Worm (Caenorhabditis elegans) whole organism, L3 larva: ENCODE results near the gene fipr-6.

Experiments
- ZK546.5 ChIP-seq: sonication (generic microtip); optimal IDR thresholded peaks from 2 replicates; lab custom pipeline; 2017; ENCODE audit warnings: missing biosample characterization, missing genetic modification characterization
- ama-1 ChIP-seq: fragments of 150-350 bp; optimal IDR thresholded peaks from 2 replicates; lab custom pipeline; 2018
- ceh-16 ChIP-seq: sonication (generic microtip); optimal IDR thresholded peaks from 2 replicates; lab custom pipeline; 2017; ENCODE audit warnings: missing biosample characterization, missing genetic modification characterization
- ceh-28 ChIP-seq: fragments of 150-350 bp; optimal IDR thresholded peaks from 2 replicates; lab custom pipeline; 2014; ENCODE audit warnings: missing biosample characterization, missing genetic modification reagents, missing genetic modification characterization
- ceh-82 ChIP-seq: fragments of 150-350 bp; optimal IDR thresholded peaks from 2 replicates; lab custom pipeline; 2014; ENCODE audit warnings: missing biosample characterization, missing genetic modification characterization
- ceh-9 ChIP-seq: sonication (generic microtip); optimal IDR thresholded peaks from 2 replicates; lab custom pipeline; 2018; ENCODE audit warnings: missing biosample characterization, missing genetic modification characterization
- daf-12 ChIP-seq: fragments of 150-350 bp; optimal IDR thresholded peaks from 2 replicates; lab custom pipeline; 2014; ENCODE audit warnings: missing biosample characterization, missing genetic modification reagents, missing genetic modification characterization
- egl-27 ChIP-seq: sonication (generic microtip); optimal IDR thresholded peaks from 4 replicates; lab custom pipeline; 2017; ENCODE audit warnings: missing biosample characterization, missing genetic modification reagents, missing genetic modification characterization
- egl-5 ChIP-seq: fragments of 150-350 bp; optimal IDR thresholded peaks from 2 replicates; lab custom pipeline; 2017; ENCODE audit warnings: missing biosample characterization, missing genetic modification reagents, missing genetic modification characterization, inconsistent platforms
- elt-2 ChIP-seq: sonication (generic microtip); optimal IDR thresholded peaks from 2 replicates; lab custom pipeline; 2016; ENCODE audit warnings: missing genetic modification reagents, mild to moderate bottlenecking, missing genetic modification characterization, missing compliant biosample characterization
- elt-3 ChIP-seq, 3 experiments: fragments of 150-350 bp in 1 of 3; sonication (generic microtip) in 2 of 3; optimal IDR thresholded peaks; 2 replicates in 2 of 3; 4 replicates in 1 of 3; lab custom pipeline; 2014 to 2017; ENCODE audit warnings: missing biosample characterization in 3 of 3, missing genetic modification characterization in 3 of 3
- eor-1 ChIP-seq, 2 experiments: fragments of 150-350 bp; optimal IDR thresholded peaks; 2 replicates each; lab custom pipeline; 2014 to 2018; ENCODE audit warnings: missing biosample characterization in 2 of 2, missing genetic modification characterization in 2 of 2
- fkh-10 ChIP-seq: sonication (generic microtip); optimal IDR thresholded peaks from 2 replicates; lab custom pipeline; 2017; ENCODE audit warnings: missing biosample characterization, missing genetic modification reagents, missing genetic modification characterization
- hmg-11 ChIP-seq: sonication (generic microtip); optimal IDR thresholded peaks from 2 replicates; lab custom pipeline; 2016; ENCODE audit warnings: missing genetic modification characterization, missing compliant biosample characterization
- jun-1 ChIP-seq: fragments of 150-350 bp; optimal IDR thresholded peaks from 2 replicates; lab custom pipeline; 2014; ENCODE audit warnings: missing biosample characterization, missing genetic modification reagents, missing genetic modification characterization
- lin-15B ChIP-seq: fragments of 150-350 bp; optimal IDR thresholded peaks from 2 replicates; lab custom pipeline; 2014; ENCODE audit warnings: missing biosample characterization, missing genetic modification characterization
- lin-39 ChIP-seq: fragments of 150-350 bp; optimal IDR thresholded peaks from 2 replicates; lab custom pipeline; 2018; ENCODE audit warnings: missing biosample characterization, missing genetic modification reagents, missing genetic modification characterization
- lsy-12 ChIP-seq: sonication (generic microtip); optimal IDR thresholded peaks from 2 replicates; lab custom pipeline; 2016; ENCODE audit warnings: mild to moderate bottlenecking, missing genetic modification characterization, missing compliant biosample characterization
- mdl-1 ChIP-seq: fragments of 150-350 bp; optimal IDR thresholded peaks from 2 replicates; lab custom pipeline; 2014; ENCODE audit warnings: missing biosample characterization, missing genetic modification characterization
- mml-1 ChIP-seq: fragments of 150-350 bp; sonication (generic microtip); optimal IDR thresholded peaks from 3 replicates; lab custom pipeline; 2014; ENCODE audit warnings: missing biosample characterization, missing genetic modification characterization
- nfya-1 ChIP-seq: sonication (generic microtip); optimal IDR thresholded peaks from 2 replicates; lab custom pipeline; 2017; ENCODE audit warnings: missing genetic modification characterization, mild to moderate bottlenecking, missing compliant biosample characterization, antibody characterized with exemption, moderate library complexity; ENCODE audit not compliant: insufficient read depth
- nhr-11 ChIP-seq: fragments of 150-350 bp; optimal IDR thresholded peaks from 2 replicates; lab custom pipeline; 2014; ENCODE audit warnings: missing biosample characterization, missing genetic modification characterization
- nhr-12 ChIP-seq: fragments of 150-350 bp; optimal IDR thresholded peaks from 2 replicates; lab custom pipeline; 2014; ENCODE audit warnings: missing biosample characterization, missing genetic modification characterization
- nhr-237 ChIP-seq: fragments of 150-350 bp; optimal IDR thresholded peaks from 2 replicates; lab custom pipeline; 2014; ENCODE audit warnings: missing biosample characterization, missing genetic modification characterization
- nhr-28 ChIP-seq: fragments of 150-350 bp; optimal IDR thresholded peaks from 2 replicates; lab custom pipeline; 2014; ENCODE audit warnings: missing biosample characterization, missing genetic modification characterization
- nhr-43 ChIP-seq: sonication (generic microtip); optimal IDR thresholded peaks from 2 replicates; lab custom pipeline; 2016; ENCODE audit warnings: mild to moderate bottlenecking, missing genetic modification characterization, missing compliant biosample characterization; ENCODE audit not compliant: poor library complexity, severe bottlenecking
- nhr-77 ChIP-seq: fragments of 150-350 bp; optimal IDR thresholded peaks from 2 replicates; lab custom pipeline; 2014; ENCODE audit warnings: missing biosample characterization, missing genetic modification characterization
- pha-4 ChIP-seq: fragments of 150-350 bp; optimal IDR thresholded peaks from 2 replicates; lab custom pipeline; 2014; ENCODE audit warnings: missing biosample characterization, missing genetic modification reagents, missing genetic modification characterization
- pqm-1 ChIP-seq: fragments of 150-350 bp; optimal IDR thresholded peaks from 2 replicates; lab custom pipeline; 2017; ENCODE audit warnings: missing biosample characterization, missing genetic modification characterization, inconsistent platforms
- sea-2 ChIP-seq: fragments of 150-350 bp; sonication (generic microtip); optimal IDR thresholded peaks from 4 replicates; lab custom pipeline; 2014; ENCODE audit warnings: missing biosample characterization, missing genetic modification reagents, missing genetic modification characterization
- skn-1 ChIP-seq: fragments of 150-350 bp; optimal IDR thresholded peaks from 2 replicates; lab custom pipeline; 2014; ENCODE audit warnings: missing biosample characterization, missing genetic modification characterization
- snpc-4 ChIP-seq: fragments of 150-350 bp; optimal IDR thresholded peaks from 2 replicates; lab custom pipeline; 2014; ENCODE audit warnings: missing biosample characterization, missing genetic modification characterization
- ztf-11 ChIP-seq: fragments of 150-350 bp; optimal IDR thresholded peaks from 2 replicates; lab custom pipeline; 2014; ENCODE audit warnings: missing biosample characterization, missing genetic modification characterization

fipr-6 gene

DNA sequence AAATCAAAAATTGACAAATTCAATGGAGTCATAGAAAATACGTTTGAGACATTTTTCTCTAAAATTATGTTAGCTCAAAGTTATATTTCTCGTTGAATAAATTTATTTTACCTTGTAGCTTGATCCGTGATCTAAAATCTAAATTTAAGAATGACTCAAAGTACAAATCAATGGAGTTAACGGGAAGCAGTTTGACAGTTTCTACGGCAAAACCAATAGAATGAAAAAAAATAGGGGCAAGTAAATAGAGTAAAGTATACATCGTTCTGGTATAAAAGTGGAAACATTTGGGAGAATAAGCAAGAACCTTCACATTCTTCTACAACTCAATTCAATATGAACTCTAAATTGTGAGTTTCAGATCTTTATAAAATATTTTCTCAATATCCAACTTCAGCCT lies at the start of gene fipr-6:
fipr-6 (plus strand) TSS at position 301 of the 400 bp plus-strand sequence.
- TF ChIP-seq lin-15B (no peak), ceh-16 (no peak)

- TF ChIP-seq lin-15B = no peak
- TF ChIP-seq, all 47 proteins: peak for 0
Observed at ce11 chrV:10182984-10183383, 48.0 kb upstream of the fipr-6 start, which contains the start of gene ZK856.4. Gene ZK856.4 (plus strand): TSS chrV:10183284.

DNA sequence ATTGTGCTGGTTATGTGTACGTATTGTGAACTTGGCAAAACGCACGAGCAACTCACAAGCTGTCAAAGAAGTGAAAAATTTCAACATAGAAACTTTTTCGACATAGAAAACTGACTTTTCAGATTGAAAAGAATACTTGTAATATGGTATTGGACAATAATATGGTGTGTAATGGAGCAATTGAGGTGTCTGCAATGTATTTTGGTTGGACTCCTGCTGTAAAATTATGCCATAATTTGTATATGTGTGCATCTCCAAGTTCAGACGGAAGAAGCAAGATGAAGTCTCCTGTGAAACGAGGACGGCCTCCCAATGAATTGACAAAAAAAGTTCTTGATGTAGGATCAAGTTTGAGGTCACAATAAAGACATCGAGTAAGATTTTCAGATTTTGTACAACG lies 47.2 kb upstream of the fipr-6 start:
- TF ChIP-seq nhr-28 (tag; lab: Kevin White, UChicago) (no peak), snpc-4 (tag; lab: Kevin White, UChicago) (no peak), skn-1 (tag; lab: Kevin White, UChicago) (no peak), pha-4 (no peak), lin-15B (no peak), ceh-9 (tag; lab: Kevin White, UChicago) (no peak), nhr-11 (tag; lab: Kevin White, UChicago) (no peak), eor-1 (tag; optimal IDR thresholded peaks at IDR 0.05; lab: Kevin White, UChicago) (no peak), ztf-11 (no peak), ceh-82 (tag; lab: Kevin White, UChicago) (no peak), nhr-237 (tag; lab: Kevin White, UChicago) (no peak), hmg-11 (no peak), sea-2 (GFP tag; lab: Kevin White, UChicago) (no peak), mdl-1 (no peak), egl-5 (tag; lab: Kevin White, UChicago) (no peak), egl-27 (no peak), nhr-77 (tag; lab: Kevin White, UChicago) (no peak)

DNA sequence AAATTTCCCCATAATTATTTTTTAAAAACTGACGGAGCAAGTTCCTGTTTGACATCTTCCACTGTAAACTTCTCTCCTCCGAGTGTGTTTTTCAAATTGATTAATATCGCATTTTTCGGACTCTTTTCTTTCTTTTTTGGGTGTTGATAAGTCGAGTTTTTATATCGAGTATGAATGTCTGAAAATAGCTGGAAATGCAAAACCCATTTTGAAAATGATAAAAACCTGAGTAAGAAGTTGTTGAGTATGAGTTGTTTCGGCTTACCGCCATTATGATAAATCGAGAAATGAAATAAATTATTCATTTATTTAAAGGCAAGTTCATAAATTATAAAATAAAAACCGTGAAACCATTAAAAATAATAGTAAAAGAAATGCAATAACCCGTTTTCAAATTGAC lies 45.3 kb upstream of the fipr-6 start, which contains the start of gene ZK856.18:
ZK856.18 (minus strand) TSS at position 289 of the 400 bp plus-strand sequence.
- no peak for TF ChIP-seq ZK546.5
- TF ChIP-seq ama-1 (lab: Kevin White, UChicago) = no peak
- no peak for TF ChIP-seq daf-12 (tag; lab: Kevin White, UChicago)
- TF ChIP-seq skn-1 (tag; lab: Kevin White, UChicago) = no peak
- no peak for TF ChIP-seq mdl-1
- no peak for TF ChIP-seq fkh-10 (GFP tag; lab: Kevin White, UChicago)
- no peak for TF ChIP-seq nhr-12
- TF ChIP-seq jun-1 (tag; lab: Kevin White, UChicago) = no peak
- TF ChIP-seq egl-5 (tag; lab: Kevin White, UChicago) = no peak
- no peak for TF ChIP-seq pha-4
- TF ChIP-seq lsy-12 = no peak
- TF ChIP-seq nhr-43 (tag; lab: Kevin White, UChicago) = no peak

DNA sequence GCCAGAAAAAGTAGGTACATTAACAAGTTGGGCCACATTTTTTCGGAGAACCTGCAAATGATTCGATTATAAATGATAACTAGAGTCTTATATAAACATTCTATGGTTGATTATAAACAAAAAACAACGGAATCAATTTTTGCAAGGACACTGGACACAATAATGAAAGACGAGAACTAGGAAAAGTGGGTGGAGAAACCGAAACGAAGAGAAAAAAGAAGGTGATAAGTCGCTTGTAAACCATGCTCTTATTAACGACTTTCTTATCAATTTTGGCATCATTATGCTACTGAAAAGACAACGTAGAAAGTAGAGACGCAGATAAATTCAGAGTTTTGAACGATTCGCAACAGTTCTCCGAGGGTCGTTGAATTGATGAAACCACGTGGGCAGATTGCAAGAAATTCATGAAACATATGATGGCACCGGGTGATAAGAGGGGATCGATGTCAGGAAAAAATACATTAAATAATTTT lies 40.9 kb upstream of the fipr-6 start, which contains the start of gene ZK856.5:
ZK856.5 (minus strand) TSS at position 51 of the 476 bp plus-strand sequence.
- TF ChIP-seq elt-2 = peak; percentile 91
- TF ChIP-seq daf-12 (tag; lab: Kevin White, UChicago) = no peak
- peak; percentile 14 for TF ChIP-seq pha-4
- TF ChIP-seq hmg-11 = no peak
- no peak for TF ChIP-seq egl-27
- no peak for TF ChIP-seq nhr-12
- TF ChIP-seq skn-1 (tag; lab: Kevin White, UChicago) = no peak
- no peak for TF ChIP-seq nfya-1
- TF ChIP-seq egl-5 (tag; lab: Kevin White, UChicago) = no peak
- no peak for TF ChIP-seq lsy-12
- TF ChIP-seq elt-3 (tag; optimal IDR thresholded peaks at IDR 0.05; lab: Kevin White, UChicago) = no peak
- no peak for TF ChIP-seq nhr-43 (tag; lab: Kevin White, UChicago)
- no peak for TF ChIP-seq ceh-82 (tag; lab: Kevin White, UChicago)
- peak; percentile 94 for TF ChIP-seq pqm-1 (tag; lab: Kevin White, UChicago)

ce11 chrV:10191242-10191641 lies 39.8 kb upstream of the fipr-6 start:
- TF ChIP-seq ceh-28 (tag; lab: Kevin White, UChicago) (no peak), elt-2 (peak; percentile 22), fkh-10 (GFP tag; lab: Kevin White, UChicago) (no peak), mml-1 (tag; lab: Kevin White, UChicago) (no peak), mdl-1 (no peak), lin-39 (tag; lab: Kevin White, UChicago) (no peak), ceh-9 (tag; lab: Kevin White, UChicago) (no peak)
